Worm (Caenorhabditis elegans) whole organism, L2 larva: ENCODE results near the gene F40H3.1.

Experiments used
- C34F6.9 ChIP-seq: fragments of 150-350 bp; optimal IDR thresholded peaks from 2 replicates; lab custom pipeline; 2014; ENCODE audit warnings: missing biosample characterization, missing genetic modification characterization
- F13H6.1 ChIP-seq: sonication (generic microtip); optimal IDR thresholded peaks from 2 replicates; lab custom pipeline; 2016; ENCODE audit warnings: missing genetic modification characterization, missing compliant biosample characterization
- R02D3.7 ChIP-seq: fragments of 150-350 bp; optimal IDR thresholded peaks from 2 replicates; lab custom pipeline; 2014; ENCODE audit warnings: missing biosample characterization, missing genetic modification characterization
- Y55F3AM.14 ChIP-seq: fragments of 200-800 bp; sonication (Bioruptor generic); optimal IDR thresholded peaks from 2 replicates; lab custom pipeline; 2018; ENCODE audit warnings: mild to moderate bottlenecking, missing genetic modification characterization, missing compliant biosample characterization
- alr-1 ChIP-seq: fragments of 150-350 bp; optimal IDR thresholded peaks from 2 replicates; lab custom pipeline; 2014; ENCODE audit warnings: missing biosample characterization, missing genetic modification characterization
- ama-1 ChIP-seq: fragments of 150-350 bp; optimal IDR thresholded peaks from 2 replicates; lab custom pipeline; 2018; ENCODE audit warnings: inconsistent platforms
- blmp-1 ChIP-seq: sonication (generic microtip); optimal IDR thresholded peaks from 2 replicates; lab custom pipeline; 2017; ENCODE audit warnings: missing genetic modification characterization, mild to moderate bottlenecking, missing compliant biosample characterization, antibody characterized with exemption, moderate library complexity; ENCODE audit not compliant: insufficient read depth
- ceh-16 ChIP-seq: fragments of 150-350 bp; optimal IDR thresholded peaks from 2 replicates; lab custom pipeline; 2014; ENCODE audit warnings: missing biosample characterization, missing genetic modification characterization
- ceh-82 ChIP-seq: fragments of 150-350 bp; optimal IDR thresholded peaks from 2 replicates; lab custom pipeline; 2014; ENCODE audit warnings: missing biosample characterization, missing genetic modification characterization
- dmd-4 ChIP-seq: sonication (generic microtip); optimal IDR thresholded peaks from 2 replicates; lab custom pipeline; 2017; ENCODE audit warnings: missing biosample characterization, missing genetic modification characterization
- egl-27 ChIP-seq: sonication (generic microtip); optimal IDR thresholded peaks from 3 replicates; lab custom pipeline; 2017; ENCODE audit warnings: missing biosample characterization, missing genetic modification reagents, missing genetic modification characterization
- elt-1 ChIP-seq: fragments of 150-350 bp; optimal IDR thresholded peaks from 2 replicates; lab custom pipeline; 2014; ENCODE audit warnings: missing biosample characterization, missing genetic modification characterization
- elt-3 ChIP-seq: sonication (generic microtip); optimal IDR thresholded peaks from 2 replicates; lab custom pipeline; 2017; ENCODE audit warnings: missing biosample characterization, missing genetic modification characterization
- fos-1 ChIP-seq: fragments of 150-350 bp; optimal IDR thresholded peaks from 2 replicates; lab custom pipeline; 2014; ENCODE audit warnings: missing biosample characterization, missing genetic modification characterization
- lin-11 ChIP-seq: fragments of 150-350 bp; sonication (generic microtip); optimal IDR thresholded peaks from 2 replicates; lab custom pipeline; 2014; ENCODE audit warnings: missing biosample characterization, missing genetic modification characterization, inconsistent platforms, mixed read lengths
- lin-13 ChIP-seq: fragments of 150-350 bp; optimal IDR thresholded peaks from 2 replicates; lab custom pipeline; 2014; ENCODE audit warnings: missing biosample characterization, missing genetic modification reagents, missing genetic modification characterization
- lin-39 ChIP-seq: fragments of 150-350 bp; optimal IDR thresholded peaks from 2 replicates; lab custom pipeline; 2014; ENCODE audit warnings: missing biosample characterization, missing genetic modification reagents, missing genetic modification characterization
- lsy-2 ChIP-seq, 2 experiments: fragments of 150-350 bp in 1 of 2; sonication (generic microtip) in 1 of 2; optimal IDR thresholded peaks; 2 replicates each; lab custom pipeline; 2014 to 2017; ENCODE audit warnings: missing biosample characterization in 2 of 2, missing genetic modification characterization in 2 of 2
- mab-5 ChIP-seq: fragments of 150-350 bp; optimal IDR thresholded peaks from 2 replicates; lab custom pipeline; 2014; ENCODE audit warnings: missing biosample characterization, missing genetic modification characterization
- mbf-1 ChIP-seq: sonication (generic microtip); optimal IDR thresholded peaks from 2 replicates; lab custom pipeline; 2017; ENCODE audit warnings: missing biosample characterization, missing genetic modification characterization
- nhr-12 ChIP-seq: fragments of 150-350 bp; optimal IDR thresholded peaks from 2 replicates; lab custom pipeline; 2014; ENCODE audit warnings: missing biosample characterization, missing genetic modification characterization
- nhr-23 ChIP-seq: fragments of 150-350 bp; optimal IDR thresholded peaks from 2 replicates; lab custom pipeline; 2014; ENCODE audit warnings: missing biosample characterization, missing genetic modification reagents, missing genetic modification characterization
- nhr-237 ChIP-seq: fragments of 150-350 bp; optimal IDR thresholded peaks from 2 replicates; lab custom pipeline; 2014; ENCODE audit warnings: missing biosample characterization, missing genetic modification characterization
- nhr-25 ChIP-seq: fragments of 150-350 bp; sonication (generic microtip); optimal IDR thresholded peaks from 3 replicates; lab custom pipeline; 2014; ENCODE audit warnings: missing biosample characterization, missing genetic modification characterization
- nhr-6 ChIP-seq: fragments of 150-350 bp; optimal IDR thresholded peaks from 2 replicates; lab custom pipeline; 2014; ENCODE audit warnings: missing biosample characterization, missing genetic modification characterization
- sem-4 ChIP-seq: fragments of 150-350 bp; optimal IDR thresholded peaks from 2 replicates; lab custom pipeline; 2014; ENCODE audit warnings: missing biosample characterization, missing genetic modification reagents, missing genetic modification characterization
- skn-1 ChIP-seq: sonication (generic microtip); optimal IDR thresholded peaks from 2 replicates; lab custom pipeline; 2017; ENCODE audit warnings: missing biosample characterization, missing genetic modification characterization
- sma-3 ChIP-seq: sonication (generic microtip); optimal IDR thresholded peaks from 2 replicates; lab custom pipeline; 2016; ENCODE audit warnings: missing genetic modification reagents, missing genetic modification characterization, missing compliant biosample characterization
- sma-9 ChIP-seq, 2 experiments: fragments of 150-350 bp in 1 of 2; sonication (generic microtip) in 1 of 2; optimal IDR thresholded peaks; 2 replicates each; lab custom pipeline; 2014 to 2016; ENCODE audit warnings: missing genetic modification characterization in 2 of 2, mild to moderate bottlenecking in 1 of 2, missing biosample characterization in 1 of 2, missing compliant biosample characterization in 1 of 2, missing genetic modification reagents in 1 of 2, moderate library complexity in 1 of 2
- unc-39 ChIP-seq: fragments of 150-350 bp; optimal IDR thresholded peaks from 2 replicates; lab custom pipeline; 2014; ENCODE audit warnings: missing biosample characterization, missing genetic modification characterization
- unc-55 ChIP-seq: fragments of 150-350 bp; sonication (generic microtip); optimal IDR thresholded peaks from 3 replicates; lab custom pipeline; 2014; ENCODE audit warnings: missing biosample characterization, missing genetic modification reagents, missing genetic modification characterization
- unc-62 ChIP-seq: fragments of 150-350 bp; optimal IDR thresholded peaks from 2 replicates; lab custom pipeline; 2014; ENCODE audit warnings: missing biosample characterization, missing genetic modification reagents, missing genetic modification characterization
- zag-1 ChIP-seq: fragments of 150-350 bp; optimal IDR thresholded peaks from 2 replicates; lab custom pipeline; 2014; ENCODE audit warnings: missing biosample characterization, missing genetic modification characterization
- ztf-1 ChIP-seq: fragments of 200-800 bp; sonication (Bioruptor generic); conservative IDR thresholded peaks from 2 replicates; pipeline ENCODE4 v1.3.6; 2022; ENCODE audit warnings: missing genetic modification characterization, missing compliant biosample characterization
- ztf-11 ChIP-seq: sonication (generic microtip); optimal IDR thresholded peaks from 2 replicates; lab custom pipeline; 2017; ENCODE audit warnings: missing biosample characterization, missing genetic modification characterization
- ztf-4 ChIP-seq: fragments of 150-350 bp; optimal IDR thresholded peaks from 2 replicates; lab custom pipeline; 2014; ENCODE audit warnings: missing biosample characterization, missing genetic modification characterization

The F40H3.1 gene

ce11 chrII:6138138-6138537 is 41.5 kb upstream of the F40H3.1 start:
- no peak for TF ChIP-seq egl-27 (tag; lab: Kevin White, UChicago)
- no peak for TF ChIP-seq mab-5
- no peak for TF ChIP-seq R02D3.7
- no peak for TF ChIP-seq alr-1
- TF ChIP-seq Y55F3AM.14 (GFP tag; lab: Kevin White, UChicago): no peak
- TF ChIP-seq lin-39 (tag; lab: Kevin White, UChicago): no peak
- TF ChIP-seq ztf-4: no peak
- no peak for TF ChIP-seq nhr-12
- TF ChIP-seq sem-4 (tag; lab: Kevin White, UChicago): no peak
- TF ChIP-seq unc-62 (GFP tag; lab: Kevin White, UChicago): no peak
- TF ChIP-seq elt-1: no peak
- TF ChIP-seq lsy-2 (tag; optimal IDR thresholded peaks at IDR 0.05; lab: Kevin White, UChicago): no peak
- no peak for TF ChIP-seq unc-55
- no peak for TF ChIP-seq fos-1
- TF ChIP-seq dmd-4 (tag; lab: Kevin White, UChicago): no peak
- no peak for TF ChIP-seq nhr-23 (tag; lab: Kevin White, UChicago)

ce11 chrII:6139484-6139883 is 40.1 kb upstream of the F40H3.1 start:
- TF ChIP-seq unc-62 (GFP tag; lab: Kevin White, UChicago) (no peak), lin-13 (GFP tag; lab: Kevin White, UChicago) (no peak), elt-1 (no peak), blmp-1 (tag; lab: Kevin White, UChicago) (no peak), ztf-1 (GFP tag; lab: Robert Waterston, UW) (no peak), F13H6.1 (tag; lab: Kevin White, UChicago) (no peak), unc-39 (tag; lab: Kevin White, UChicago) (no peak), nhr-6 (tag; lab: Kevin White, UChicago) (no peak), ztf-11 (tag; lab: Kevin White, UChicago) (no peak), ceh-16 (no peak), mab-5 (no peak), mbf-1 (tag; lab: Kevin White, UChicago) (no peak), ceh-82 (tag; lab: Kevin White, UChicago) (no peak), ama-1 (lab: Kevin White, UChicago) (no peak), sem-4 (tag; lab: Kevin White, UChicago) (no peak), nhr-237 (no peak)
- TF ChIP-seq, all 48 proteins: peak for 0

ce11 chrII:6142539-6142938 is 37.1 kb upstream of the F40H3.1 start:
- TF ChIP-seq C34F6.9 (tag; lab: Kevin White, UChicago) (no peak), nhr-25 (tag; lab: Kevin White, UChicago) (no peak), sma-3 (GFP tag; lab: Kevin White, UChicago) (no peak), nhr-6 (tag; lab: Kevin White, UChicago) (no peak), egl-27 (tag; lab: Kevin White, UChicago) (no peak), elt-3 (no peak), Y55F3AM.14 (GFP tag; lab: Kevin White, UChicago) (no peak), lin-39 (tag; lab: Kevin White, UChicago) (no peak), ztf-4 (no peak), sem-4 (tag; lab: Kevin White, UChicago) (no peak), skn-1 (tag; lab: Kevin White, UChicago) (no peak)

- TF ChIP-seq lin-11 (tag; lab: Kevin White, UChicago): no peak
- no peak for TF ChIP-seq elt-3
- TF ChIP-seq egl-27 (tag; lab: Kevin White, UChicago): no peak
These were observed 32.5 kb upstream of the F40H3.1 start for ce11 chrII:6147131-6147530.

- TF ChIP-seq lsy-2 (tag; optimal IDR thresholded peaks at IDR 0.05; lab: Kevin White, UChicago) (peak in 1 of 2 experiments; percentile 21), Y55F3AM.14 (GFP tag; lab: Kevin White, UChicago) (no peak), sma-9 (GFP tag; optimal IDR thresholded peaks at IDR 0.05; lab: Kevin White, UChicago) (peak; percentile 33), sma-9 (tag; optimal IDR thresholded peaks at IDR 0.05; lab: Kevin White, UChicago) (no peak), zag-1 (peak; percentile 14), mbf-1 (tag; lab: Kevin White, UChicago) (no peak)
These were observed 31.3 kb upstream of the F40H3.1 start for ce11 chrII:6148369-6148768.
